Fruit fly (Drosophila melanogaster) whole organism, embryonic: Measurements from ENCODE around the gene ETHR.
A peak's percentile ranks its signal among the peaks of the same experiment; 100 is the strongest.

ENCODE experiments used
- Asciz ChIP-seq: fragments of 200-800 bp; sonication (Bioruptor generic); optimal IDR thresholded peaks from 2 replicates; lab custom pipeline; 2017; ENCODE audit warnings: missing biosample characterization, mild to moderate bottlenecking, missing genetic modification characterization, missing genetic modification reagents
- Awh ChIP-seq: fragments of 200-800 bp; sonication (Bioruptor generic); IDR thresholded peaks from 2 replicates; pipeline ENCODE4, ENCODE4 v1.3.6; 2022; ENCODE audit warnings: missing biosample characterization, missing genetic modification characterization
- B-H2 ChIP-seq: fragments of 200-800 bp; sonication (Bioruptor generic); optimal IDR thresholded peaks from 2 replicates; lab custom pipeline; 2018; ENCODE audit warnings: missing biosample characterization, mild to moderate bottlenecking, missing genetic modification characterization
- CG10274 ChIP-seq: fragments of 200-800 bp; sonication (Bioruptor generic); optimal IDR thresholded peaks from 3 replicates; lab custom pipeline; 2017; ENCODE audit warnings: missing biosample characterization, mild to moderate bottlenecking, missing genetic modification characterization
- CG14014 ChIP-seq: fragments of 200-800 bp; sonication (Bioruptor generic); IDR thresholded peaks from 2 replicates; pipeline ENCODE4 v1.3.6; 2022; ENCODE audit warnings: missing biosample characterization, missing genetic modification characterization
- CG17612 ChIP-seq: fragments of 200-800 bp; sonication (Bioruptor generic); IDR thresholded peaks from 2 replicates; pipeline ENCODE4 v1.3.6; 2022; ENCODE audit warnings: missing biosample characterization, missing genetic modification characterization
- CG1832 ChIP-seq: fragments of 200-800 bp; sonication (Bioruptor generic); optimal IDR thresholded peaks from 2 replicates; lab custom pipeline; 2017; ENCODE audit warnings: missing biosample characterization, mild to moderate bottlenecking, missing genetic modification characterization, inconsistent platforms
- CG2120 ChIP-seq: fragments of 200-800 bp; sonication (Bioruptor generic); optimal IDR thresholded peaks from 3 replicates; lab custom pipeline; 2016; ENCODE audit warnings: missing biosample characterization, missing genetic modification characterization
- CG2202 ChIP-seq: fragments of 200-800 bp; sonication (Bioruptor generic); optimal IDR thresholded peaks from 2 replicates; lab custom pipeline; 2018; ENCODE audit warnings: missing biosample characterization, mild to moderate bottlenecking, missing genetic modification characterization
- CG34224 ChIP-seq: fragments of 200-800 bp; sonication (Bioruptor generic); IDR thresholded peaks from 3 replicates; pipeline ENCODE4 v1.3.6; 2022; ENCODE audit warnings: missing biosample characterization, missing genetic modification characterization; ENCODE audit not compliant: partially characterized antibody
- CG43689 ChIP-seq: fragments of 200-800 bp; sonication (Bioruptor generic); IDR thresholded peaks from 2 replicates; pipeline ENCODE4 v1.3.6; 2022; ENCODE audit warnings: missing biosample characterization, missing genetic modification characterization
- CG4404 ChIP-seq: fragments of 200-800 bp; sonication (Bioruptor generic); IDR thresholded peaks from 2 replicates; pipeline ENCODE4 v1.3.6; 2022; ENCODE audit warnings: missing biosample characterization, missing genetic modification characterization
- CG6654 ChIP-seq: fragments of 200-800 bp; sonication (Bioruptor generic); optimal IDR thresholded peaks from 2 replicates; lab custom pipeline; 2017; ENCODE audit warnings: missing biosample characterization, mild to moderate bottlenecking, missing genetic modification characterization
- CG8089 ChIP-seq: fragments of 200-800 bp; sonication (Bioruptor generic); optimal IDR thresholded peaks from 3 replicates; lab custom pipeline; 2016; ENCODE audit warnings: missing biosample characterization, missing genetic modification characterization
- CG8281 ChIP-seq: fragments of 200-800 bp; sonication (Bioruptor generic); optimal IDR thresholded peaks from 2 replicates; lab custom pipeline; 2018; ENCODE audit warnings: missing biosample characterization, mild to moderate bottlenecking, missing genetic modification characterization, moderate library complexity
- CG9817 ChIP-seq: fragments of 200-800 bp; sonication (Bioruptor generic); optimal IDR thresholded peaks from 2 replicates; lab custom pipeline; 2018; ENCODE audit warnings: missing biosample characterization, mild to moderate bottlenecking, missing genetic modification characterization, moderate library complexity
- CrebB ChIP-seq: fragments of 200-800 bp; sonication (Bioruptor generic); optimal IDR thresholded peaks from 3 replicates; lab custom pipeline; 2018; ENCODE audit warnings: missing biosample characterization, mild to moderate bottlenecking, missing genetic modification characterization
- Dad ChIP-seq: fragments of 200-800 bp; sonication (Bioruptor generic); optimal IDR thresholded peaks from 3 replicates; lab custom pipeline; 2016; ENCODE audit warnings: missing biosample characterization, missing genetic modification characterization
- E2f2 ChIP-seq: fragments of 200-800 bp; sonication (Bioruptor generic); IDR thresholded peaks from 2 replicates; pipeline ENCODE4 v1.3.6; 2022; ENCODE audit warnings: missing biosample characterization, missing genetic modification characterization
- Ets65A ChIP-seq: fragments of 200-800 bp; sonication (Bioruptor generic); peaks from one replicate; lab custom pipeline; 2016; ENCODE audit warnings: missing biosample characterization, missing genetic modification characterization
- HLH3B ChIP-seq: fragments of 200-800 bp; sonication (Bioruptor generic); IDR thresholded peaks from 2 replicates; pipeline ENCODE4 v1.3.6; 2022; ENCODE audit warnings: missing biosample characterization, missing genetic modification characterization
- HLH54F ChIP-seq: fragments of 200-800 bp; sonication (Bioruptor generic); optimal IDR thresholded peaks from 3 replicates; lab custom pipeline; 2016; ENCODE audit warnings: missing biosample characterization, missing genetic modification characterization
- Hey ChIP-seq: fragments of 200-800 bp; sonication (Bioruptor generic); optimal IDR thresholded peaks from 3 replicates; lab custom pipeline; 2018; ENCODE audit warnings: missing biosample characterization, mild to moderate bottlenecking, missing genetic modification characterization
- Meics ChIP-seq: fragments of 200-800 bp; sonication (Bioruptor generic); optimal IDR thresholded peaks from 2 replicates; lab custom pipeline; 2017; ENCODE audit warnings: missing biosample characterization, mild to moderate bottlenecking, missing genetic modification characterization
- Nf-YB ChIP-seq: fragments of 200-800 bp; sonication (Bioruptor generic); optimal IDR thresholded peaks from 3 replicates; lab custom pipeline; 2019; ENCODE audit warnings: missing biosample characterization, mild to moderate bottlenecking, missing genetic modification characterization, moderate library complexity
- amos ChIP-seq: fragments of 200-800 bp; sonication (Bioruptor generic); IDR thresholded peaks from 2 replicates; pipeline ENCODE4 v1.3.6; 2022; ENCODE audit warnings: missing biosample characterization, missing genetic modification characterization; ENCODE audit not compliant: partially characterized antibody
- cad ChIP-seq: fragments of >200 bp; optimal IDR thresholded peaks from 2 replicates; lab custom pipeline; 2017; ENCODE audit warnings: missing biosample characterization, missing genetic modification characterization
- cas ChIP-seq: fragments of 200-800 bp; sonication (Bioruptor generic); IDR thresholded peaks from 2 replicates; pipeline ENCODE4 v1.3.6; 2022; ENCODE audit warnings: missing biosample characterization, missing genetic modification characterization
- dan ChIP-seq: fragments of 200-800 bp; sonication (Bioruptor generic); IDR thresholded peaks from 2 replicates; pipeline ENCODE4 v1.3.6; 2022; ENCODE audit warnings: missing biosample characterization, missing genetic modification characterization
- dati ChIP-seq: fragments of 200-800 bp; sonication (Bioruptor generic); IDR thresholded peaks from 2 replicates; pipeline ENCODE4 v1.3.6; 2022; ENCODE audit warnings: missing biosample characterization, missing genetic modification characterization
- fd102C ChIP-seq: fragments of 200-800 bp; sonication (Bioruptor generic); optimal IDR thresholded peaks from 2 replicates; lab custom pipeline; 2018; ENCODE audit warnings: missing biosample characterization, mild to moderate bottlenecking, missing genetic modification characterization, moderate library complexity
- gem ChIP-seq: fragments of 200-800 bp; sonication (Bioruptor generic); optimal IDR thresholded peaks from 2 replicates; lab custom pipeline; 2019; ENCODE audit warnings: missing biosample characterization, mild to moderate bottlenecking, missing genetic modification characterization, moderate library complexity
- gfzf ChIP-seq: fragments of 200-800 bp; sonication (Bioruptor generic); optimal IDR thresholded peaks from 2 replicates; lab custom pipeline; 2016; ENCODE audit warnings: missing biosample characterization, mild to moderate bottlenecking, missing genetic modification characterization, moderate library complexity
- grau ChIP-seq: fragments of 200-800 bp; optimal IDR thresholded peaks from 3 replicates; lab custom pipeline; 2019; ENCODE audit warnings: missing biosample characterization, mild to moderate bottlenecking, missing genetic modification characterization, moderate library complexity
- hkb ChIP-seq, 2 experiments: fragments of 200-800 bp in 1 of 2; fragments of >200 bp in 1 of 2; sonication (Bioruptor generic) in 1 of 2; IDR thresholded peaks in 1 of 2; optimal IDR thresholded peaks in 1 of 2; 2 replicates each; pipeline versions ENCODE4 v1.3.6 to Lab custom; 2017 to 2022; ENCODE audit warnings: missing biosample characterization in 1 of 2, missing genetic modification characterization in 1 of 2
- jigr1 ChIP-seq: fragments of 200-800 bp; sonication (Bioruptor generic); IDR thresholded peaks from 3 replicates; pipeline ENCODE4 v1.3.6; 2022; ENCODE audit warnings: missing biosample characterization, missing genetic modification characterization
- kah ChIP-seq: fragments of 200-800 bp; sonication (Bioruptor generic); optimal IDR thresholded peaks from 2 replicates; lab custom pipeline; 2018; ENCODE audit warnings: missing biosample characterization, mild to moderate bottlenecking, missing genetic modification characterization
- mirr ChIP-seq: fragments of 200-800 bp; sonication (Bioruptor generic); optimal IDR thresholded peaks from 3 replicates; lab custom pipeline; 2018; ENCODE audit warnings: missing biosample characterization, mild to moderate bottlenecking, missing genetic modification characterization
- nerfin-2 ChIP-seq: fragments of 200-800 bp; sonication (Bioruptor generic); IDR thresholded peaks from 2 replicates; pipeline ENCODE4 v1.3.6; 2022; ENCODE audit warnings: missing biosample characterization, missing genetic modification characterization; ENCODE audit not compliant: partially characterized antibody
- pan ChIP-seq, 4 experiments: fragments of >200 bp in 3 of 4; fragments of 200-800 bp in 1 of 4; sonication (Bioruptor generic) in 1 of 4; optimal IDR thresholded peaks in 3 of 4; IDR thresholded peaks in 1 of 4; 2 replicates each; pipeline versions ENCODE4 v1.3.6 to Lab custom; 2017 to 2022; ENCODE audit warnings: missing biosample characterization in 2 of 4, missing genetic modification characterization in 2 of 4, mixed read lengths in 1 of 4
- phol ChIP-seq: fragments of 200-800 bp; sonication (Bioruptor generic); optimal IDR thresholded peaks from 3 replicates; lab custom pipeline; 2018; ENCODE audit warnings: missing biosample characterization, mild to moderate bottlenecking, missing genetic modification characterization, moderate library complexity
- prd ChIP-seq, 3 experiments: fragments of >200 bp in 2 of 3; fragments of 200-800 bp in 1 of 3; sonication (Bioruptor generic) in 1 of 3; optimal IDR thresholded peaks in 2 of 3; IDR thresholded peaks in 1 of 3; 2 replicates in 2 of 3; 3 replicates in 1 of 3; pipeline versions ENCODE4 v1.3.6 to Lab custom; 2017 to 2022; ENCODE audit warnings: missing biosample characterization in 1 of 3, missing genetic modification characterization in 1 of 3
- psq ChIP-seq: fragments of 200-800 bp; sonication (Bioruptor generic); optimal IDR thresholded peaks from 2 replicates; lab custom pipeline; 2017; ENCODE audit warnings: missing biosample characterization, missing genetic modification characterization
- rib ChIP-seq: fragments of 200-800 bp; sonication (Bioruptor generic); IDR thresholded peaks from 2 replicates; pipeline ENCODE4 v1.3.6; 2022; ENCODE audit warnings: missing biosample characterization, missing genetic modification characterization
- seq ChIP-seq: fragments of 200-800 bp; sonication (Bioruptor generic); IDR thresholded peaks from 2 replicates; pipeline ENCODE4 v1.3.6; 2022; ENCODE audit warnings: missing biosample characterization, missing genetic modification characterization
- shn ChIP-seq: fragments of 200-800 bp; sonication (Bioruptor generic); optimal IDR thresholded peaks from 3 replicates; lab custom pipeline; 2016; ENCODE audit warnings: missing biosample characterization, missing genetic modification characterization
- slou ChIP-seq: fragments of 200-800 bp; sonication (Bioruptor generic); optimal IDR thresholded peaks from 3 replicates; lab custom pipeline; 2016; ENCODE audit warnings: missing biosample characterization, missing genetic modification characterization
- slp2 ChIP-seq: fragments of 200-800 bp; sonication (Bioruptor generic); optimal IDR thresholded peaks from 2 replicates; lab custom pipeline; 2016; ENCODE audit warnings: missing biosample characterization, missing genetic modification characterization
- tx ChIP-seq: fragments of 200-800 bp; sonication (Bioruptor generic); optimal IDR thresholded peaks from 2 replicates; lab custom pipeline; 2016; ENCODE audit warnings: missing biosample characterization, missing genetic modification characterization

The ETHR gene

dm6 chr3R:21296038-21296727, 49.4 kb downstream of the ETHR start (continued):
- TF ChIP-seq E2f2 (GFP tag; lab: Robert Waterston, UW) (no peak), hkb (optimal IDR thresholded peaks at IDR 0.05; lab: Kevin White, UChicago) (no peak), hkb (GFP tag; IDR thresholded peaks at IDR 0.05; lab: Robert Waterston, UW) (no peak), psq (GFP tag; lab: Kevin White, UChicago) (peak; percentile 61), CG8281 (tag; lab: Kevin White, UChicago) (peak; percentile 74), prd (optimal IDR thresholded peaks at IDR 0.05; lab: Kevin White, UChicago) (no peak), prd (GFP tag; IDR thresholded peaks at IDR 0.05; lab: Robert Waterston, UW) (no peak), CG1832 (GFP tag; lab: Kevin White, UChicago) (peak; percentile 70), slou (peak; percentile 14), Asciz (GFP tag; lab: Kevin White, UChicago) (peak; percentile 88), CG6654 (peak; percentile 65), fd102C (GFP tag; lab: Kevin White, UChicago) (no peak), Ets65A (GFP tag; lab: Kevin White, UChicago) (peak; percentile 91), dan (GFP tag; lab: Robert Waterston, UW) (no peak), B-H2 (GFP tag; lab: Kevin White, UChicago) (peak; percentile 81), mirr (GFP tag; lab: Kevin White, UChicago) (peak; percentile 73), CG9817 (tag; lab: Kevin White, UChicago) (peak; percentile 57), CrebB (peak; percentile 79), shn (GFP tag; lab: Kevin White, UChicago) (peak; percentile 46), CG8089 (GFP tag; lab: Kevin White, UChicago) (peak; percentile 27), Nf-YB (peak; percentile 78), Meics (GFP tag; lab: Kevin White, UChicago) (peak; percentile 91), cas (GFP tag; lab: Robert Waterston, UW) (no peak), CG34224 (GFP tag; lab: Robert Waterston, UW) (no peak), CG14014 (GFP tag; lab: Robert Waterston, UW) (no peak), dati (GFP tag; lab: Robert Waterston, UW) (no peak), seq (GFP tag; lab: Robert Waterston, UW) (no peak), gem (tag; lab: Kevin White, UChicago) (peak; percentile 81), CG2120 (GFP tag; lab: Kevin White, UChicago) (peak; percentile 93), grau (tag; lab: Kevin White, UChicago) (peak; percentile 94), phol (tag; lab: Kevin White, UChicago) (peak; percentile 83), jigr1 (GFP tag; lab: Robert Waterston, UW) (no peak), kah (peak; percentile 77), CG4404 (GFP tag; lab: Robert Waterston, UW) (no peak), pan (optimal IDR thresholded peaks at IDR 0.05; lab: Kevin White, UChicago) (no peak), pan (GFP tag; optimal IDR thresholded peaks at IDR 0.05 in 1 of 2, IDR thresholded peaks at IDR 0.05 in 1 of 2) (no peak), nerfin-2 (GFP tag; lab: Robert Waterston, UW) (no peak), HLH54F (GFP tag; lab: Kevin White, UChicago) (peak; percentile 80), Dad (GFP tag; lab: Kevin White, UChicago) (no peak), CG17612 (no peak), HLH3B (GFP tag; lab: Robert Waterston, UW) (no peak), cad (peak; percentile 28), CG43689 (GFP tag; lab: Robert Waterston, UW) (no peak), tx (GFP tag; lab: Kevin White, UChicago) (peak; percentile 55), Awh (GFP tag; lab: Robert Waterston, UW) (no peak), amos (GFP tag; lab: Robert Waterston, UW) (no peak), gfzf (GFP tag; lab: Kevin White, UChicago) (no peak), rib (GFP tag; lab: Robert Waterston, UW) (no peak), CG2202 (peak; percentile 74), CG10274 (peak; percentile 71), Hey (tag; lab: Kevin White, UChicago) (no peak), slp2 (no peak)
